Fruit fly (Drosophila melanogaster): ENCODE results near the gene CG32075.

DNA sequence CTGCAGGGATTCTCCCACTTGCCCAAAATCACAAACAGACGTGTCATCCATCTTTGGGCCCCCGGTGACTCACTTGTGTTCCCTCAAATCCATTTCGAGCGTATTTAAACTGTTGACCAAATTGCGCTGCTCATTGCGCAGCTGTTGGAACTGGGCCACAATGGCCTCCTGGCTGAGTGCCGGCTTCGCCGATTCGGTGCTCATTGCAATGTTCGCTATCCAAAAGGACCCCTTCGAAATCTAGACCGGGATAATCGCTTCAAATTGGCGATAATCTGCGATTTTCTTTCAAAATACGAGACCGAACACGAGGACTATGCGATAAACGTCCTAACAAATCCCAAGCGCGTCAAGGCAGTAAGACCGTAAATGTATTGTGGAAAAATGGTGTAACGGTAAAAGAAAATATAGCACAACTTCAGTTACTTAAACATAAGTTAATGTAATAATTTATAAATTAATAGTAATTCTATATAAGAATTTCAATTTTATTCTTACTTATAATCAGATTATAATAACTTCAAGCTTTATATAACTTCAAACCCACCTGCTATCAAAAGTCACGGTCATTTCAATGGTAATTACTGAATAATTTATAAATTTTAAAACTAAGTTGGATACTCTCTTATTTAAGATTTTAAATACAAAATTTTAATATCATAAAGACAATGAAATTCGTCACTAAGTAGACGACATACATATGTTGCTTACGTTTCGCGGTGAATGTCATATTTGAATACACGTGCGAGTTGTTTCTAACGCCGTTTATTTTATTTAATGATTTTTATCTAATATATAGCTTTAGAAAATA is 9.5 kb upstream of the CG32075 start, which contains the start of the genes Pfdn2 and Noc1:
- TF ChIP-seq CG7101 (tag; optimal IDR thresholded peaks at IDR 0.05) (peak; percentile 66), CG11617 (GFP tag; optimal IDR thresholded peaks at IDR 0.05) (peak; percentile 52), cic (GFP tag; optimal IDR thresholded peaks at IDR 0.05) (no peak)

Data from whole organism, adult.